Worm (Caenorhabditis elegans) whole organism, early embryonic: ENCODE data around the gene tsr-2.

Experiments used
- ceh-13 ChIP-seq: fragments of 200-800 bp; sonication (Bioruptor generic); optimal IDR thresholded peaks from 2 replicates; lab custom pipeline; 2018; ENCODE audit warnings: mild to moderate bottlenecking, missing genetic modification characterization, missing compliant biosample characterization
- flt-1 ChIP-seq: fragments of 200-800 bp; sonication (Bioruptor generic); IDR thresholded peaks from 2 replicates; pipeline ENCODE4 v1.3.6; 2022; ENCODE audit warnings: missing genetic modification characterization, missing compliant biosample characterization
- hmg-4 ChIP-seq: fragments of 200-800 bp; sonication (Bioruptor generic); optimal IDR thresholded peaks from 2 replicates; lab custom pipeline; 2018; ENCODE audit warnings: mild to moderate bottlenecking, missing genetic modification characterization, missing compliant biosample characterization
- hnd-1 ChIP-seq: sonication (generic microtip); optimal IDR thresholded peaks from 2 replicates; lab custom pipeline; 2016; ENCODE audit warnings: missing genetic modification characterization, missing compliant biosample characterization
- sea-1 ChIP-seq: fragments of 200-800 bp; sonication (Bioruptor generic); conservative IDR thresholded peaks from 2 replicates; pipeline ENCODE4 v1.3.6; 2022; ENCODE audit warnings: missing genetic modification characterization, missing compliant biosample characterization
- tra-4 ChIP-seq: sonication (generic microtip); optimal IDR thresholded peaks from 2 replicates; lab custom pipeline; 2017; ENCODE audit warnings: missing genetic modification characterization, missing compliant biosample characterization

DNA sequence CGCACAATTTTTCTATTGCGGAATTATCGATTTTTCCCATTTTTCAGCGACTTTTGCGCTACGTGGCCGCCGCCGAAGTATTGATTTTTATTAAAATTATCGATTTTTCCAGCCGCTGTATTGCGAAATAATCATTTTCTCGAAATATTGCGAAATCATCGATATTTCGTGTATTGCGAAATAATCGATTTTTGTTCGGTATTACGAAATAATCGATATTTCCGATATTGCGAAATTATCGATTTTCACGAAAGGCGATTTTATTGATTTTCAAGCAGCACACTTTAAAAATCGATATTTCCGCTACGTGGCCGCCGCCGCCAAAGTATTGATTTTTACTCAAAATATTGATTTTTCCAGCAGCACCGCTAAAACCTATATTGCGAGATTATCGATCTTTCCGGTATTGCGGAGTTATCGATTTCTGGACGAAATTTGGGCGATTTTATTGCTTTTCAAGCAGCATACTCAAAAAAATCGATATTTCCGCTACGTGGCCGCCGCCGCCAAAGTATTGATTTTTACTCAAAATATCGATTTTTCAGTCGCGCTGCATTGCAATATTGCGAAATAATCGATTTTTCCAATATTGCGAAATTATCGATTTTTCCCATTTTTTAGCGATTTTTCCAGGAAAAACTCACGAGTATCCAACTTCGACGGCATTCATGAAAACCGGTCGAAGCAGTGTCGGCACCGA, 10.8 kb upstream of the tsr-2 start:
- TF ChIP-seq flt-1 (GFP tag; lab: Robert Waterston, UW): no peak
- TF ChIP-seq sea-1: no peak
- TF ChIP-seq ceh-13 (GFP tag; lab: Kevin White, UChicago): no peak
- TF ChIP-seq tra-4 (tag; lab: Kevin White, UChicago): no peak
- TF ChIP-seq hmg-4 (GFP tag; lab: Kevin White, UChicago): no peak
- TF ChIP-seq hnd-1: no peak
